2 fruit fly cellular contexts compared by ENCODE assay signal in genomic region chrX:7124474-7124873, dm6.
TF ChIP-seq lines count a peak whose summit lies in the region.

No protein-coding gene starts in this region.

- TF ChIP-seq CTCF in whole organism, embryonic (GFP tag; optimal IDR thresholded peaks at IDR 0.05; lab: Kevin White, UChicago): no peak

TF ChIP-seq in whole organism, embryonic, 481 proteins besides CTCF, POLR2A, EP300 and RAD21:
- peak; percentile 83 for TF ChIP-seq Nf-YB (GFP tag; optimal IDR thresholded peaks at IDR 0.05; lab: Kevin White, UChicago)
- no peak for TF ChIP-seq knrl (GFP tag; IDR thresholded peaks at IDR 0.05; lab: Robert Waterston, UW; ENCODE audit: partially characterized antibody)
- peak; percentile 36 for TF ChIP-seq abd-A (tag; optimal IDR thresholded peaks at IDR 0.05; lab: Kevin White, UChicago)
- TF ChIP-seq stc (GFP tag; IDR thresholded peaks at IDR 0.05; lab: Robert Waterston, UW): no peak
- TF ChIP-seq CG11456 (GFP tag; IDR thresholded peaks at IDR 0.05; lab: Robert Waterston, UW): no peak
- peak; percentile 68 for TF ChIP-seq cg (GFP tag; optimal IDR thresholded peaks at IDR 0.05; lab: Kevin White, UChicago)
- TF ChIP-seq Dfd (GFP tag; optimal IDR thresholded peaks at IDR 0.05; lab: Kevin White, UChicago): no peak
- TF ChIP-seq maf-S (GFP tag; optimal IDR thresholded peaks at IDR 0.05; lab: Kevin White, UChicago): no peak
- no peak for TF ChIP-seq CG6765 (GFP tag; optimal IDR thresholded peaks at IDR 0.05; lab: Kevin White, UChicago)
- peak; percentile 88 for TF ChIP-seq Nf-YC (tag; optimal IDR thresholded peaks at IDR 0.05; lab: Kevin White, UChicago)
- TF ChIP-seq CG7786 (GFP tag; optimal IDR thresholded peaks at IDR 0.05; lab: Kevin White, UChicago): no peak
- TF ChIP-seq seq (GFP tag; IDR thresholded peaks at IDR 0.05; lab: Robert Waterston, UW): peak; percentile 49; the same call in 1 of the 2 replicates
- no peak for TF ChIP-seq dysf (GFP tag; IDR thresholded peaks at IDR 0.05; lab: Robert Waterston, UW)

TF ChIP-seq in whole organism, prepupa, 60 proteins besides CTCF, POLR2A, EP300 and RAD21:
- TF ChIP-seq CG8319 (GFP tag; optimal IDR thresholded peaks at IDR 0.05; lab: Kevin White, UChicago) (no peak), svp (GFP tag; lab: Kevin White, UChicago) (peak; percentile 43), ss (GFP tag; optimal IDR thresholded peaks at IDR 0.05; lab: Kevin White, UChicago) (no peak), acj6 (GFP tag; optimal IDR thresholded peaks at IDR 0.05; lab: Kevin White, UChicago) (no peak)
